Fruit fly (Drosophila melanogaster) whole organism, embryonic: ENCODE results near the gene CG14903.
A peak's percentile ranks its signal among the peaks of the same experiment; 100 is the strongest.

Experiments used
- Abd-B ChIP-seq: fragments of 200-800 bp; sonication (Bioruptor generic); optimal IDR thresholded peaks from 2 replicates; lab custom pipeline; 2018; ENCODE audit warnings: missing biosample characterization, mild to moderate bottlenecking, missing genetic modification characterization, moderate library complexity
- Aef1 ChIP-seq: fragments of 200-800 bp; sonication (Bioruptor generic); IDR thresholded peaks from 3 replicates; pipeline ENCODE4 v1.3.6; 2022; ENCODE audit warnings: missing biosample characterization, missing genetic modification characterization
- Atf3 ChIP-seq: fragments of 200-800 bp; sonication (Bioruptor generic); optimal IDR thresholded peaks from 3 replicates; lab custom pipeline; 2016; ENCODE audit warnings: missing biosample characterization, missing genetic modification characterization
- B-H1 ChIP-seq: fragments of 200-800 bp; sonication (Bioruptor generic); IDR thresholded peaks from 3 replicates; pipeline ENCODE4 v1.3.6; 2022; ENCODE audit warnings: missing biosample characterization, missing genetic modification characterization
- BEAF-32 ChIP-seq: fragments of 200-800 bp; sonication (Bioruptor generic); optimal IDR thresholded peaks from 3 replicates; lab custom pipeline; 2017; ENCODE audit warnings: missing biosample characterization, missing genetic modification characterization, mild to moderate bottlenecking, moderate library complexity, missing genetic modification reagents
- CG11085 ChIP-seq: fragments of 200-800 bp; sonication (Bioruptor generic); IDR thresholded peaks from 2 replicates; pipeline ENCODE4 v1.3.6; 2022; ENCODE audit warnings: missing biosample characterization, missing genetic modification characterization
- CG11504 ChIP-seq: fragments of 200-800 bp; sonication (Bioruptor generic); optimal IDR thresholded peaks from 3 replicates; lab custom pipeline; 2019; ENCODE audit warnings: missing biosample characterization, mild to moderate bottlenecking, missing genetic modification characterization, moderate library complexity
- CG14441 ChIP-seq: fragments of 200-800 bp; sonication (Bioruptor generic); IDR thresholded peaks from 2 replicates; pipeline ENCODE4 v1.3.6; 2022; ENCODE audit warnings: missing biosample characterization, missing genetic modification characterization
- CG15073 ChIP-seq: fragments of 200-800 bp; sonication (Bioruptor generic); optimal IDR thresholded peaks from 2 replicates; lab custom pipeline; 2016; ENCODE audit warnings: missing biosample characterization, missing genetic modification characterization
- CG15601 ChIP-seq: fragments of 200-800 bp; sonication (Bioruptor generic); optimal IDR thresholded peaks from 3 replicates; lab custom pipeline; 2019; ENCODE audit warnings: missing biosample characterization, mild to moderate bottlenecking, missing genetic modification characterization, moderate library complexity
- CG1602 ChIP-seq: fragments of 200-800 bp; sonication (Bioruptor generic); optimal IDR thresholded peaks from 3 replicates; lab custom pipeline; 2016; ENCODE audit warnings: missing biosample characterization, missing genetic modification characterization
- CG16815 ChIP-seq: fragments of 200-800 bp; sonication (Bioruptor generic); optimal IDR thresholded peaks from 3 replicates; lab custom pipeline; 2017; ENCODE audit warnings: missing biosample characterization, mild to moderate bottlenecking, missing genetic modification characterization
- CG17361 ChIP-seq: fragments of 200-800 bp; sonication (Bioruptor generic); IDR thresholded peaks from 3 replicates; pipeline ENCODE4 v1.3.6; 2022; ENCODE audit warnings: missing biosample characterization, missing genetic modification characterization
- CG17612 ChIP-seq: fragments of 200-800 bp; sonication (Bioruptor generic); IDR thresholded peaks from 2 replicates; pipeline ENCODE4 v1.3.6; 2022; ENCODE audit warnings: missing biosample characterization, missing genetic modification characterization
- CG2199 ChIP-seq: fragments of 200-800 bp; sonication (Bioruptor generic); IDR thresholded peaks from 3 replicates; pipeline ENCODE4 v1.3.6; 2022; ENCODE audit warnings: missing biosample characterization, missing genetic modification characterization
- CG3281 ChIP-seq: fragments of 200-800 bp; sonication (Bioruptor generic); optimal IDR thresholded peaks from 3 replicates; lab custom pipeline; 2017; ENCODE audit warnings: missing biosample characterization, mild to moderate bottlenecking, missing genetic modification characterization
- CG43689 ChIP-seq: fragments of 200-800 bp; sonication (Bioruptor generic); IDR thresholded peaks from 2 replicates; pipeline ENCODE4 v1.3.6; 2022; ENCODE audit warnings: missing biosample characterization, missing genetic modification characterization
- CG7745 ChIP-seq: fragments of 200-800 bp; sonication (Bioruptor generic); optimal IDR thresholded peaks from 2 replicates; lab custom pipeline; 2018; ENCODE audit warnings: missing biosample characterization, mild to moderate bottlenecking, missing genetic modification characterization, moderate library complexity
- CG7839 ChIP-seq: fragments of 200-800 bp; sonication (Bioruptor generic); optimal IDR thresholded peaks from 3 replicates; lab custom pipeline; 2018; ENCODE audit warnings: missing biosample characterization, mild to moderate bottlenecking, missing genetic modification characterization, moderate library complexity
- CG8359 ChIP-seq: fragments of 200-800 bp; sonication (Bioruptor generic); optimal IDR thresholded peaks from 2 replicates; lab custom pipeline; 2017; ENCODE audit warnings: missing biosample characterization, mild to moderate bottlenecking, missing genetic modification characterization, borderline replicate concordance
- Dip3 ChIP-seq: fragments of 200-800 bp; sonication (Bioruptor generic); optimal IDR thresholded peaks from 3 replicates; lab custom pipeline; 2016; ENCODE audit warnings: missing biosample characterization, missing genetic modification characterization
- E2f2 ChIP-seq: fragments of 200-800 bp; sonication (Bioruptor generic); IDR thresholded peaks from 2 replicates; pipeline ENCODE4 v1.3.6; 2022; ENCODE audit warnings: missing biosample characterization, missing genetic modification characterization
- Elba2 ChIP-seq: fragments of 200-800 bp; sonication (Bioruptor generic); optimal IDR thresholded peaks from 3 replicates; lab custom pipeline; 2016; ENCODE audit warnings: missing biosample characterization, missing genetic modification characterization
- H2.0 ChIP-seq: fragments of 200-800 bp; sonication (Bioruptor generic); IDR thresholded peaks from 2 replicates; pipeline ENCODE4 v1.3.6; 2022; ENCODE audit warnings: missing biosample characterization, missing genetic modification characterization
- Hey ChIP-seq: fragments of 200-800 bp; sonication (Bioruptor generic); optimal IDR thresholded peaks from 3 replicates; lab custom pipeline; 2018; ENCODE audit warnings: missing biosample characterization, mild to moderate bottlenecking, missing genetic modification characterization
- MTF-1 ChIP-seq: fragments of 200-800 bp; sonication (Bioruptor generic); optimal IDR thresholded peaks from 2 replicates; lab custom pipeline; 2018; ENCODE audit warnings: missing biosample characterization, mild to moderate bottlenecking, missing genetic modification characterization, borderline replicate concordance
- Mrtf ChIP-seq: fragments of 200-800 bp; sonication (Bioruptor generic); IDR thresholded peaks from 3 replicates; pipeline ENCODE4 v1.3.6; 2022; ENCODE audit warnings: missing biosample characterization, missing genetic modification characterization
- NFAT ChIP-seq: fragments of 200-800 bp; sonication (Bioruptor generic); IDR thresholded peaks from 2 replicates; pipeline ENCODE4 v1.3.6; 2022; ENCODE audit warnings: missing biosample characterization, missing genetic modification characterization
- Tbp ChIP-seq: fragments of >200 bp; optimal IDR thresholded peaks from 2 replicates; lab custom pipeline; 2018; ENCODE audit warnings: missing biosample characterization, missing genetic modification characterization
- ase ChIP-seq: fragments of 200-800 bp; sonication (Bioruptor generic); IDR thresholded peaks from 3 replicates; pipeline ENCODE4 v1.3.6; 2022; ENCODE audit warnings: missing biosample characterization, missing genetic modification characterization
- bab2 ChIP-seq: fragments of 200-800 bp; sonication (Bioruptor generic); optimal IDR thresholded peaks from 2 replicates; lab custom pipeline; 2016; ENCODE audit warnings: missing biosample characterization, missing genetic modification characterization
- bigmax ChIP-seq: fragments of 200-800 bp; sonication (Bioruptor generic); optimal IDR thresholded peaks from 2 replicates; lab custom pipeline; 2018; ENCODE audit warnings: missing biosample characterization, mild to moderate bottlenecking, missing genetic modification characterization
- chn ChIP-seq: fragments of 200-800 bp; sonication (Bioruptor generic); optimal IDR thresholded peaks from 2 replicates; lab custom pipeline; 2016; ENCODE audit warnings: missing biosample characterization, missing genetic modification characterization
- da ChIP-seq: fragments of 200-800 bp; sonication (Bioruptor generic); optimal IDR thresholded peaks from 2 replicates; lab custom pipeline; 2016; ENCODE audit warnings: missing biosample characterization, missing genetic modification characterization
- dm ChIP-seq: fragments of 200-800 bp; sonication (Bioruptor generic); optimal IDR thresholded peaks from 3 replicates; lab custom pipeline; 2016; ENCODE audit warnings: missing biosample characterization, missing genetic modification characterization
- en ChIP-seq: fragments of 200-800 bp; sonication (Bioruptor generic); optimal IDR thresholded peaks from 2 replicates; lab custom pipeline; 2016; ENCODE audit warnings: missing biosample characterization, missing genetic modification characterization
- gcm ChIP-seq: fragments of 200-800 bp; sonication (Bioruptor generic); optimal IDR thresholded peaks from 2 replicates; lab custom pipeline; 2019; ENCODE audit warnings: missing biosample characterization, mild to moderate bottlenecking, missing genetic modification characterization, moderate library complexity
- grn ChIP-seq: fragments of 200-800 bp; sonication (Bioruptor generic); optimal IDR thresholded peaks from 3 replicates; lab custom pipeline; 2017; ENCODE audit warnings: missing biosample characterization, missing genetic modification characterization
- jumu ChIP-seq: fragments of 200-800 bp; sonication (Bioruptor generic); optimal IDR thresholded peaks from 3 replicates; lab custom pipeline; 2016; ENCODE audit warnings: missing biosample characterization, missing genetic modification characterization
- kay ChIP-seq: fragments of 200-800 bp; sonication (Bioruptor generic); optimal IDR thresholded peaks from 2 replicates; lab custom pipeline; 2016; ENCODE audit warnings: missing biosample characterization, missing genetic modification characterization
- lbe ChIP-seq: fragments of 200-800 bp; sonication (Bioruptor generic); optimal IDR thresholded peaks from 2 replicates; lab custom pipeline; 2016; ENCODE audit warnings: missing biosample characterization, mild to moderate bottlenecking, missing genetic modification characterization
- mam ChIP-seq: fragments of 200-800 bp; sonication (Bioruptor generic); optimal IDR thresholded peaks from 3 replicates; lab custom pipeline; 2016; ENCODE audit warnings: missing biosample characterization, missing genetic modification characterization
- ro ChIP-seq: fragments of 200-800 bp; sonication (Bioruptor generic); IDR thresholded peaks from 2 replicates; pipeline ENCODE4 v1.3.6; 2022; ENCODE audit warnings: missing biosample characterization, missing genetic modification characterization
- row ChIP-seq: fragments of 200-800 bp; sonication (Bioruptor generic); IDR thresholded peaks from 3 replicates; pipeline ENCODE4 v1.3.6; 2022; ENCODE audit warnings: missing biosample characterization, missing genetic modification characterization
- run ChIP-seq: fragments of 200-800 bp; sonication (Bioruptor generic); optimal IDR thresholded peaks from 3 replicates; lab custom pipeline; 2018; ENCODE audit warnings: missing biosample characterization, mild to moderate bottlenecking, missing genetic modification characterization
- schlank ChIP-seq: fragments of 200-800 bp; sonication (Bioruptor generic); optimal IDR thresholded peaks from 2 replicates; lab custom pipeline; 2018; ENCODE audit warnings: missing biosample characterization, mild to moderate bottlenecking, missing genetic modification characterization
- shn ChIP-seq: fragments of 200-800 bp; sonication (Bioruptor generic); optimal IDR thresholded peaks from 3 replicates; lab custom pipeline; 2016; ENCODE audit warnings: missing biosample characterization, missing genetic modification characterization
- so ChIP-seq: fragments of 200-800 bp; sonication (Bioruptor generic); IDR thresholded peaks from 3 replicates; pipeline ENCODE4 v1.3.6; 2022; ENCODE audit warnings: missing biosample characterization, missing genetic modification characterization
- tin ChIP-seq: fragments of 200-800 bp; sonication (Bioruptor generic); optimal IDR thresholded peaks from 3 replicates; lab custom pipeline; 2016; ENCODE audit warnings: missing biosample characterization, missing genetic modification characterization
- trem ChIP-seq: fragments of 200-800 bp; optimal IDR thresholded peaks from 3 replicates; lab custom pipeline; 2019; ENCODE audit warnings: missing biosample characterization, mild to moderate bottlenecking, missing genetic modification characterization, moderate library complexity
- trh ChIP-seq: fragments of 200-800 bp; sonication (Bioruptor generic); optimal IDR thresholded peaks from 2 replicates; lab custom pipeline; 2016; ENCODE audit warnings: missing biosample characterization, missing genetic modification characterization
- tup ChIP-seq: fragments of 200-800 bp; sonication (Bioruptor generic); optimal IDR thresholded peaks from 2 replicates; lab custom pipeline; 2016; ENCODE audit warnings: missing biosample characterization, mild to moderate bottlenecking, missing genetic modification characterization, moderate library complexity

CG14903 gene

dm6 chr3R:16573483-16574145 lies at the start of gene CG14903 (continued):
- TF ChIP-seq trem (tag; lab: Kevin White, UChicago) (peak; percentile 55), NFAT (no peak), Tbp (GFP tag; lab: Kevin White, UChicago) (no peak), CG15601 (tag; lab: Kevin White, UChicago) (peak; percentile 22), CG43689 (GFP tag; lab: Robert Waterston, UW) (no peak), schlank (no peak), bigmax (GFP tag; lab: Kevin White, UChicago) (no peak), shn (GFP tag; lab: Kevin White, UChicago) (peak; percentile 28), so (no peak), CG15073 (GFP tag; lab: Kevin White, UChicago) (no peak), tup (GFP tag; lab: Kevin White, UChicago) (no peak), E2f2 (GFP tag; lab: Robert Waterston, UW) (peak; percentile 80), kay (peak; percentile 2), CG14441 (GFP tag; lab: Robert Waterston, UW) (no peak), Dip3 (peak; percentile 10), run (tag; lab: Kevin White, UChicago) (no peak), CG11504 (tag; lab: Kevin White, UChicago) (peak; percentile 59), MTF-1 (GFP tag; lab: Kevin White, UChicago) (no peak), grn (GFP tag; lab: Kevin White, UChicago) (no peak), CG16815 (GFP tag; lab: Kevin White, UChicago) (no peak), chn (GFP tag; lab: Kevin White, UChicago) (peak; percentile 26), Atf3 (GFP tag; lab: Kevin White, UChicago) (no peak), CG11085 (GFP tag; lab: Robert Waterston, UW) (no peak), lbe (GFP tag; lab: Kevin White, UChicago) (no peak), row (GFP tag; lab: Robert Waterston, UW) (peak; percentile 78), CG8359 (GFP tag; lab: Kevin White, UChicago) (no peak), jumu (GFP tag; lab: Kevin White, UChicago) (peak; percentile 11), Abd-B (GFP tag; lab: Kevin White, UChicago) (peak; percentile 79), Elba2 (GFP tag; lab: Kevin White, UChicago) (no peak), CG1602 (peak; percentile 40), CG17612 (GFP tag; lab: Robert Waterston, UW) (no peak), bab2 (GFP tag; lab: Kevin White, UChicago) (no peak), en (GFP tag; lab: Kevin White, UChicago) (no peak), CG17361 (no peak; the same call in 2 of the 3 replicates), CG7839 (tag; lab: Kevin White, UChicago) (peak; percentile 26), dm (GFP tag; lab: Kevin White, UChicago) (peak; percentile 27), da (no peak), CG2199 (GFP tag; lab: Robert Waterston, UW) (peak; percentile 85), tin (peak; percentile 70), mam (GFP tag; lab: Kevin White, UChicago) (peak; percentile 34), Mrtf (GFP tag; lab: Robert Waterston, UW) (0 out of 3 replicates have a peak, but pooled peaks have one; percentile 17), BEAF-32 (GFP tag; lab: Kevin White, UChicago) (peak; percentile 85), Aef1 (GFP tag; lab: Robert Waterston, UW) (no peak), B-H1 (GFP tag; lab: Robert Waterston, UW) (no peak), CG3281 (GFP tag; lab: Kevin White, UChicago) (no peak), ase (GFP tag; lab: Robert Waterston, UW) (no peak), H2.0 (GFP tag; lab: Robert Waterston, UW) (no peak), Hey (no peak), ro (no peak), CG7745 (tag; lab: Kevin White, UChicago) (no peak), trh (GFP tag; lab: Kevin White, UChicago) (no peak), gcm (GFP tag; lab: Kevin White, UChicago) (no peak)
